Worm (Caenorhabditis elegans): ENCODE results near the gene clec-72.

- no peak for TF ChIP-seq elt-4 (tag; optimal IDR thresholded peaks at IDR 0.05)
- no peak for TF ChIP-seq C08G9.2 (tag; optimal IDR thresholded peaks at IDR 0.05)
- TF ChIP-seq hlh-6 (tag; optimal IDR thresholded peaks at IDR 0.05) = no peak
- TF ChIP-seq tbx-2 (tag; optimal IDR thresholded peaks at IDR 0.05) = no peak
- TF ChIP-seq che-1 (tag; optimal IDR thresholded peaks at IDR 0.05) = no peak
- no peak for TF ChIP-seq nhr-11 (tag; optimal IDR thresholded peaks at IDR 0.05)
- no peak for TF ChIP-seq sox-4 (tag; optimal IDR thresholded peaks at IDR 0.05)
- no peak for TF ChIP-seq unc-42 (tag; optimal IDR thresholded peaks at IDR 0.05)
These were observed at the start of gene clec-72 for ce11 chrIV:3944459-3944858.

All from whole organism, late embryonic.